Worm (Caenorhabditis elegans) whole organism, midembryonic: ENCODE results near the gene rga-4.

Experiments used
- cog-1 ChIP-seq: sonication (generic microtip); optimal IDR thresholded peaks from 2 replicates; lab custom pipeline; 2016; ENCODE audit warnings: missing genetic modification characterization, missing compliant biosample characterization
- flt-1 ChIP-seq: fragments of 200-800 bp; sonication (Bioruptor generic); IDR thresholded peaks from 2 replicates; pipeline ENCODE4 v1.3.6; 2022; ENCODE audit warnings: missing genetic modification characterization, missing compliant biosample characterization
- med-1 ChIP-seq: sonication (generic microtip); optimal IDR thresholded peaks from 2 replicates; lab custom pipeline; 2017; ENCODE audit warnings: missing genetic modification characterization, mild to moderate bottlenecking, missing compliant biosample characterization, antibody characterized with exemption, missing genetic modification reagents; ENCODE audit not compliant: insufficient read depth
- ref-1 ChIP-seq: fragments of 200-800 bp; sonication (Bioruptor generic); conservative IDR thresholded peaks from 2 replicates; pipeline ENCODE4 v1.3.6; 2022; ENCODE audit warnings: missing genetic modification reagents, missing genetic modification characterization, missing compliant biosample characterization
- tab-1 ChIP-seq: fragments of 200-800 bp; sonication (Bioruptor generic); IDR thresholded peaks from 2 replicates; pipeline ENCODE4 v1.3.6; 2022; ENCODE audit warnings: missing genetic modification characterization, missing compliant biosample characterization
- ztf-23 ChIP-seq: fragments of 200-800 bp; sonication (Bioruptor generic); IDR thresholded peaks from 2 replicates; pipeline ENCODE4 v1.3.6; 2022; ENCODE audit warnings: missing genetic modification reagents, missing genetic modification characterization, missing compliant biosample characterization
- ztf-29 ChIP-seq: fragments of 200-800 bp; sonication (Bioruptor generic); IDR thresholded peaks from 2 replicates; pipeline ENCODE4 v1.3.6; 2022; ENCODE audit warnings: missing genetic modification reagents, missing genetic modification characterization, missing compliant biosample characterization

DNA sequence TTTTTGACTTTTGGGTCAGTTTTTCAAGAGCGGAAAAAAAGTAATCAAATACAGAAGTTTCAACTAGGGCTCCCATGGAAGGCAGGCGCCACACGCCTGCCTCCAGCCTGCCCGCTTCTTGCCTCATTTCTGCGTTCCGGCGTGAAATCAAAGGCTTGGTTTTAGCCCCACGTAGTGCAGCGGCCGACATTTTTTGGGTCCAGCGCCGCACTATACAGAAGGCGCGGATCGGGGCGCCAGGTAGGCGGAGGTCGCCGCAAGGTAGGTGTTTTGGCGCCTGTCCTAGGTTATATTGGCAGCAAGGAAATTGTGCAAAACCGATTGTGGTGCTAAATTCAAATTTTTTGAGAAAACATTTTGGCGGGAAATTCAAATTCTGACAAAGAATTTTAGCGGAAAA, 14.9 kb downstream of the rga-4 start:
- no peak for TF ChIP-seq med-1 (GFP tag; lab: Kevin White, UChicago)
- no peak for TF ChIP-seq tab-1 (GFP tag; lab: Robert Waterston, UW)
- TF ChIP-seq ztf-23 (GFP tag; lab: Robert Waterston, UW) = no peak
- TF ChIP-seq ztf-29 (GFP tag; lab: Robert Waterston, UW) = no peak
- no peak for TF ChIP-seq cog-1 (tag; lab: Kevin White, UChicago)
- TF ChIP-seq ref-1 (GFP tag; lab: Robert Waterston, UW) = no peak
- TF ChIP-seq flt-1 (GFP tag; lab: Robert Waterston, UW) = no peak
